Worm (Caenorhabditis elegans): ENCODE measurements around the gene M151.10.

The M151.10 gene

DNA sequence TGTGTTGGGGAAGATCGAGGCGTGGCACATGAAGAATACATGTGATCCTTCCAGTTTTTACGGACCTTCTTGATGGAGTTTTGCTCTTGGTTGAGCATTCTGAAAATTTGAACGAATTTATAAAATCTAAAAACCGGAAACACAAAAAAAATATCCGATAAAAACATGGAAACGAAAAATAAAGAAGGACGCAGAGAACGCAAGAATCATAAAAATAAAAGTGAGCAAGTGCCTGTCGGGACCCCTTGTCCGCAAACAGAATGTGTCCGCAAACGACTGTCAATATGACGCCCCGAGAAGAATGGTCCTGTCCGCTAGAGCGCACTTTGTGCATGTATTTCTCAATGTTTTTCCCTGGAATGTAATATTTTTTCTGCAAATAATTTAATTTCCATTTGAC is 30.3 kb downstream of the M151.10 start, which contains the start of gene Y49F6A.5:
Y49F6A.5 (minus strand) TSS at position 101 of the 400 bp plus-strand sequence.
- TF ChIP-seq elt-1 (tag; optimal IDR thresholded peaks at IDR 0.05; ENCODE audit: borderline replicate concordance, insufficient read depth) (no peak), nhr-237 (tag; optimal IDR thresholded peaks at IDR 0.05) (no peak)

DNA sequence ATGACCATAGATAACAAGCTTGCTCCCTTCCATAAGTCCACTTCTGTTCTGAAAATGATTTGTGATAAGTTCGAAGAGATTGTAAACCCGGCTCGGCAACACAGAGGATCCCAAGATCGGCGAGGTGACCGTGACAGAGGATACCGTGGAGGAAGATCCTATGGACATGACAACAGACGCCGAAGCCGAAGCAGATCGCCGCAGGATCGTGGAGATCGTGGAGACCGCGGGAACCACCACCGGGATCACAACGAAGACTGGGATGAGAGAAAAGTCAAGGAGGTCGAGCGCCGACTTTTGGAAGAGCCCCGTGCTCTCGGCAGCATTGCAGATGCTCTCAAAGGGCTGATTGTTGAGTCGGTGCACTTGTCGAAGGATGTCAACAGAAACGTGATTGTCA is 35.5 kb downstream of the M151.10 start:
- TF ChIP-seq lsy-2 (tag; optimal IDR thresholded peaks at IDR 0.05) = no peak
- TF ChIP-seq nhr-28 (tag; optimal IDR thresholded peaks at IDR 0.05) = no peak
- no peak for TF ChIP-seq nhr-237 (tag; optimal IDR thresholded peaks at IDR 0.05)
- TF ChIP-seq tbx-8 (GFP tag; optimal IDR thresholded peaks at IDR 0.05) = no peak
- TF ChIP-seq unc-39 (tag; optimal IDR thresholded peaks at IDR 0.05) = no peak
- no peak for TF ChIP-seq drap-1 (GFP tag; optimal IDR thresholded peaks at IDR 0.05)
- no peak for TF ChIP-seq blmp-1 (tag; optimal IDR thresholded peaks at IDR 0.05)
- TF ChIP-seq elt-1 (tag; optimal IDR thresholded peaks at IDR 0.05; ENCODE audit: borderline replicate concordance, insufficient read depth) = no peak
- TF ChIP-seq elt-3 (tag; optimal IDR thresholded peaks at IDR 0.05) = no peak
- no peak for TF ChIP-seq lin-32 (GFP tag; optimal IDR thresholded peaks at IDR 0.05)
- TF ChIP-seq pha-4 (tag; optimal IDR thresholded peaks at IDR 0.05) = no peak
- TF ChIP-seq ham-2 (GFP tag; optimal IDR thresholded peaks at IDR 0.05) = no peak
- no peak for TF ChIP-seq sem-2 (GFP tag; optimal IDR thresholded peaks at IDR 0.05)
- no peak for TF ChIP-seq unc-62 (GFP tag; optimal IDR thresholded peaks at IDR 0.05)
- TF ChIP-seq flh-1 (GFP tag; optimal IDR thresholded peaks at IDR 0.05) = no peak

DNA sequence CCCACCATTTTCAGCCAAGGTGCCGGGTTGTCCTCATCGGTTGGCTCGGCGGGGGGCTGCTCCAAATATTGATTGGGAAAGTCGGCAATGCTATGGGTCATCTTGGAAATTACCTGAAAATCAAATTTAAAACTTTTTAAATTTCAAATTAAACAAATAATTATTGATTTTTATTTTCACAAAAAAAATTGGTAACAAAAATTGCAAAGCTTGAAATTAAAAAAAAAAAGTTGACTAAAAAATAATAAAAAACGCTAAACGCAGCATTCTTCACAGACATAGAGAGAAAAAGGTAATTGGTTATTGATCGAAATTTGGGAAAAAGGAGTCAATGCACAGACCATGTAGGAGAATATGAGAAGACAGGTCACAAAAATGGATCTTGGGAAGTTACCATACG is 41.4 kb downstream of the M151.10 start, which contains the start of gene Y49F6A.11:
Y49F6A.11 (minus strand) TSS at position 101 of the 400 bp plus-strand sequence.
- TF ChIP-seq ztf-11 (tag; optimal IDR thresholded peaks at IDR 0.05) (no peak), sptf-1 (tag; optimal IDR thresholded peaks at IDR 0.05) (no peak), mep-1 (tag; optimal IDR thresholded peaks at IDR 0.05) (no peak), cnd-1 (tag; optimal IDR thresholded peaks at IDR 0.05) (no peak), nhr-2 (tag; optimal IDR thresholded peaks at IDR 0.05) (no peak), bed-3 (GFP tag; optimal IDR thresholded peaks at IDR 0.05) (no peak), unc-39 (tag; optimal IDR thresholded peaks at IDR 0.05) (no peak), M03D4.4 (tag; optimal IDR thresholded peaks at IDR 0.05) (no peak)

DNA sequence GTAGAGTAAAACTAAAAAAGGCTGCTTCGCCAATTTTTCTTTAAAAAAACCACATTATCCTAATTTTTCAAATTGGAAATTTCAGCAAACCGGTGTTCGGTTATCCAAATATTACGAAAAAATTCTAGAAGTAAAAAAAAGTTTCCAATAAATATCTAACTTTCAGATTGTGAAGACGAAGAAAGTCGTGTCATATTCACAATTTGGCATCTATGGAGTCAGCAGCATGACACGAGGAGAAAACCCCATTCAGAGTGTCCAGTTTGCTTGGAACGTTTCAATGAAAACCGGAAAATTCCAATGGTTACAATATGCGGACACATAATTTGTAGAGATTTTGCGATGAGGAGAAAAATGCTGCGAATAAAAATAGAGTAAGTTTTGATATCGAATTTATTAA is 44.8 kb downstream of the M151.10 start, which contains the start of gene Y49F6A.12:
Y49F6A.12 (plus strand) TSS at position 301 of the 400 bp plus-strand sequence.
- TF ChIP-seq nhr-237 (tag; optimal IDR thresholded peaks at IDR 0.05) (no peak), unc-120 (tag; optimal IDR thresholded peaks at IDR 0.05; ENCODE audit: poor library complexity, severe bottlenecking) (no peak), cnd-1 (tag; optimal IDR thresholded peaks at IDR 0.05) (no peak), unc-39 (tag; optimal IDR thresholded peaks at IDR 0.05) (no peak), ztf-11 (tag; optimal IDR thresholded peaks at IDR 0.05) (no peak), ces-1 (GFP tag; optimal IDR thresholded peaks at IDR 0.05) (no peak), pha-4 (tag; optimal IDR thresholded peaks at IDR 0.05) (no peak), ceh-83 (GFP tag; optimal IDR thresholded peaks at IDR 0.05) (no peak)
